Worm (Caenorhabditis elegans) whole organism, L4/young adult: ENCODE measurements around the gene ptrn-1.

ENCODE experiments used
- W03F9.2 ChIP-seq: fragments of 150-350 bp; optimal IDR thresholded peaks from 2 replicates; lab custom pipeline; 2014; ENCODE audit warnings: missing biosample characterization, missing genetic modification characterization
- him-1 ChIP-seq: sonication (generic microtip); optimal IDR thresholded peaks from 2 replicates; lab custom pipeline; 2016; ENCODE audit warnings: missing genotype, missing genetic modification reagents, missing genetic modification characterization, missing compliant biosample characterization

- no peak for TF ChIP-seq him-1 (tag; lab: Kevin White, UChicago)
- TF ChIP-seq W03F9.2 (tag; lab: Kevin White, UChicago), result no peak
Observed at ce11 chrX:16993524-16993923, 36.5 kb downstream of the ptrn-1 start.
